Worm (Caenorhabditis elegans): ENCODE measurements around the gene R10E12.2.

DNA sequence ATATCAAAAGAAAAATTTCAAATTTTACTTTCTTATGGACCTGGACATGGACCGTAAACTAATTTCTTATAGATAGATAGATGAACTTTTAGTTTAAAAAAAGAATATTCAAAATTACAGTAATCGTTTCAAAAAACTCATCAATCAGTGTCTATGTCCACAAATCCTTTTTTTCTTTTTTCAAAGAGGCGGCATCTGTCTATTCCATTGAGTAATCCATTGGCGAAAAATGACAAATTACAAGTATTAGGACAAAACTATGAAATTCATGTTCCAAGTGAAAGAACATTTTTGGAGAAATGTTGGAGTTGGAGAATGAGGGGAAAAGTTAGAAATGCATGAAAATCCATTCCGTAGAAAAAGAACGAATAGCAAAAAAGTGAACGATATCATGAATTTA is 11.9 kb upstream of the R10E12.2 start:
- TF ChIP-seq flt-1 (GFP tag; IDR thresholded peaks at IDR 0.05) = no peak
- TF ChIP-seq ztf-23 (GFP tag; IDR thresholded peaks at IDR 0.05) = no peak
- TF ChIP-seq tab-1 (GFP tag; IDR thresholded peaks at IDR 0.05) = no peak
